Worm (Caenorhabditis elegans): ENCODE data around the gene ZK896.4.

- TF ChIP-seq ceh-19 (GFP tag; optimal IDR thresholded peaks at IDR 0.05) = no peak
- TF ChIP-seq pqm-1 (tag; optimal IDR thresholded peaks at IDR 0.05) = no peak
- TF ChIP-seq unc-42 (tag; optimal IDR thresholded peaks at IDR 0.05) = no peak
- TF ChIP-seq rnt-1 (tag; optimal IDR thresholded peaks at IDR 0.05) = no peak
- TF ChIP-seq sdc-2 (tag; optimal IDR thresholded peaks at IDR 0.05) = no peak
- TF ChIP-seq pha-4 (tag; optimal IDR thresholded peaks at IDR 0.05) = no peak
- no peak for TF ChIP-seq dve-1 (tag; optimal IDR thresholded peaks at IDR 0.05)
- no peak for TF ChIP-seq npax-4 (tag; optimal IDR thresholded peaks at IDR 0.05)
- TF ChIP-seq unc-86 (tag; optimal IDR thresholded peaks at IDR 0.05) = no peak
- no peak for TF ChIP-seq eyg-1 (tag; optimal IDR thresholded peaks at IDR 0.05)
- no peak for TF ChIP-seq hlh-30 (tag; optimal IDR thresholded peaks at IDR 0.05; ENCODE audit: insufficient read depth)
- TF ChIP-seq hlh-8 (tag; optimal IDR thresholded peaks at IDR 0.05) = no peak
These were observed 42.7 kb downstream of the ZK896.4 start for ce11 chrIV:12840348-12840747.

All from whole organism, late embryonic.